Fruit fly (Drosophila melanogaster): ENCODE measurements around the gene Pdss2.

DNA sequence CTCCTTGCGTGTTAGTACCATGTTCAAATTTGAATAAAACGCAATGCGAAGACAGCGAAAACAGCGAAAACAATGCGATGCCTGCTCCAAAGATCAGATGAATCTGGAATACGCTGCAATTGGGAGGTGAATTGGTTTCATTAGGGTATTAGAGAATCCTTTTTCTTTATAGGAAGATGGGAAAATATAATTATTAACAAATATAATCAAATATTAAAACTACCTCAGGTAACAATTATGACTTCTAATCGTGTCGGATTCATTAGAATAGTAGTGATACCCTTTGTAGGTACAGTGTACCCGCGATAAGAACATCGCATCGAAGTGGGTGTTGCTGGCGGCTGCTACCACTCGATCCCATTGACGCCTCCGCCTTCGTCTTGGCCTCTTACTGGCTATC is 39.8 kb upstream of the Pdss2 start:
- peak; percentile 58 for TF ChIP-seq CG17806 (tag; optimal IDR thresholded peaks at IDR 0.05)
- TF ChIP-seq CG34367 (tag; optimal IDR thresholded peaks at IDR 0.05), result peak; percentile 47
- peak; percentile 59 for TF ChIP-seq CG8159 (tag; optimal IDR thresholded peaks at IDR 0.05)
- TF ChIP-seq CG15710 (tag; optimal IDR thresholded peaks at IDR 0.05), result peak; percentile 53
- TF ChIP-seq Pif1A (GFP tag; optimal IDR thresholded peaks at IDR 0.05), result no peak
- TF ChIP-seq CG12605 (GFP tag; IDR thresholded peaks at IDR 0.05), result no peak
- peak; percentile 45 for TF ChIP-seq CG8301 (tag; optimal IDR thresholded peaks at IDR 0.05)

Measured in whole organism, pupa.